Worm (Caenorhabditis elegans): ENCODE data around the gene pdi-1.

DNA sequence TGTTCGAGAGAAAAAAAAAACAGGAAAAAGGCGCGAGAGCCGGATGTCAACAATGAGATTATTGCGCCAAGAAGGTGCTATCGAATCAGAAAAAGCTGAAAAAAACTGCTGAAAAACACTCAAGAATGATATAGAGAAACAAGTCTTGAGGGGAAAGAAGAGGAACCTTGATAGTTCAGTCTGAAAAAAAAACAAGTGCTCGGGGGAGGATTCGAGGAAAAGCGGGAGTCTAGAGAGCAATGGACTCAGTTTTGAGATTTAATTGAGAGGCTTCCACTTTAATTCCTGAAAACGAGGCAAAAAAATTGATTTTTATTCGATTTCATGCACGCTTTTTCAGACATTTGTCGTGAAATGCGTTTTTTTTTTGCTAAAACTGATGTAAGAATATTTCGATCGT is 6.7 kb downstream of the pdi-1 start, which contains the start of gene npr-15:
- TF ChIP-seq nhr-28 (tag; optimal IDR thresholded peaks at IDR 0.05) (no peak), nhr-76 (tag; optimal IDR thresholded peaks at IDR 0.05) (no peak), elt-1 (tag; optimal IDR thresholded peaks at IDR 0.05; ENCODE audit: borderline replicate concordance, insufficient read depth) (no peak), ztf-11 (tag; optimal IDR thresholded peaks at IDR 0.05) (no peak), mep-1 (tag; optimal IDR thresholded peaks at IDR 0.05) (no peak), unc-62 (GFP tag; optimal IDR thresholded peaks at IDR 0.05) (no peak)
